Fruit fly (Drosophila melanogaster): ENCODE results near the gene Eig71Ec.

Eig71Ec gene

DNA sequence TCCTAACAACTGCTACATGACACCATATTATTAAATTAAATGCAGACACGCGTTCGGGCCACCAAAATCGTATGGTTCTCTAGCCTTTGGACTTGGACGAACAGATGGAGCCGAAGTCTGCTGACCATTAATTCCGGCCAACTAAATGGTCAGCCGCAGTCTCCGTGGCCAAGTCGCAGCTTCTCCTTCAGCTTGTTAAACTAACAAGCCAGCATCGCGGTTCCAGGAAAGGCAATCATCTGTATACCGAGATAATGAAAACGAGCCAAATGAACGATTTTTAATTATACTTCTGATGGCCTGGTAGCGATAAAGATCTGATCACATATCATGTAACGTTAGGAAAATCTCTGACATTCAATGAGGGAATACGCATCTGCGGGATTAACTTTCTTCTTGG, 17.9 kb upstream of the Eig71Ec start:
- TF ChIP-seq lola (GFP tag; optimal IDR thresholded peaks at IDR 0.05) (no peak), HLH106 (tag; optimal IDR thresholded peaks at IDR 0.05) (no peak), Sp1 (GFP tag; optimal IDR thresholded peaks at IDR 0.05) (no peak), Jra (GFP tag; optimal IDR thresholded peaks at IDR 0.05) (no peak), h (GFP tag; optimal IDR thresholded peaks at IDR 0.05) (no peak), Abd-B (GFP tag; optimal IDR thresholded peaks at IDR 0.05) (no peak), pan (optimal IDR thresholded peaks at IDR 0.05) (no peak), CG32264 (GFP tag; optimal IDR thresholded peaks at IDR 0.05) (no peak), fru (GFP tag; optimal IDR thresholded peaks at IDR 0.05) (no peak), N (GFP tag; optimal IDR thresholded peaks at IDR 0.05) (no peak), rgr (GFP tag; optimal IDR thresholded peaks at IDR 0.05) (no peak)

- TF ChIP-seq Rel (GFP tag; optimal IDR thresholded peaks at IDR 0.05) (no peak), Rel (tag; optimal IDR thresholded peaks at IDR 0.05) (no peak), dmrt93B (GFP tag; optimal IDR thresholded peaks at IDR 0.05) (no peak), CG9705 (GFP tag; optimal IDR thresholded peaks at IDR 0.05) (no peak), dsf (GFP tag; optimal IDR thresholded peaks at IDR 0.05; ENCODE audit: borderline replicate concordance) (no peak), OdsH (GFP tag; optimal IDR thresholded peaks at IDR 0.05) (no peak), fru (GFP tag; optimal IDR thresholded peaks at IDR 0.05) (no peak), lola (GFP tag; optimal IDR thresholded peaks at IDR 0.05) (no peak), sage (GFP tag; optimal IDR thresholded peaks at IDR 0.05) (no peak), ey (GFP tag; optimal IDR thresholded peaks at IDR 0.05) (no peak), dl (GFP tag; optimal IDR thresholded peaks at IDR 0.05; ENCODE audit: insufficient read depth in 1 of 2, partially characterized antibody in 2 of 2) (no peak), Jra (GFP tag; optimal IDR thresholded peaks at IDR 0.05) (no peak), Hnf4 (GFP tag; optimal IDR thresholded peaks at IDR 0.05) (no peak), Vsx2 (GFP tag; optimal IDR thresholded peaks at IDR 0.05; ENCODE audit: partially characterized antibody) (no peak), Hr83 (GFP tag; optimal IDR thresholded peaks at IDR 0.05; ENCODE audit: poor library complexity, severe bottlenecking) (no peak), usp (GFP tag; optimal IDR thresholded peaks at IDR 0.05) (no peak), woc (GFP tag; optimal IDR thresholded peaks at IDR 0.05) (no peak), CrebA (GFP tag; optimal IDR thresholded peaks at IDR 0.05; ENCODE audit: borderline replicate concordance) (no peak), psq (GFP tag; optimal IDR thresholded peaks at IDR 0.05) (no peak), Myc (optimal IDR thresholded peaks at IDR 0.05) (no peak), br (GFP tag; optimal IDR thresholded peaks at IDR 0.05) (no peak)
Observed at dm6 chr3L:15665741-15666140, 13.7 kb upstream of the Eig71Ec start.

- TF ChIP-seq N (GFP tag; optimal IDR thresholded peaks at IDR 0.05) (no peak), rgr (GFP tag; optimal IDR thresholded peaks at IDR 0.05) (no peak), OdsH (GFP tag; optimal IDR thresholded peaks at IDR 0.05) (no peak), sv (GFP tag; optimal IDR thresholded peaks at IDR 0.05) (no peak), psq (GFP tag; optimal IDR thresholded peaks at IDR 0.05) (no peak), Dfd (GFP tag; optimal IDR thresholded peaks at IDR 0.05) (no peak), dsf (GFP tag; optimal IDR thresholded peaks at IDR 0.05; ENCODE audit: borderline replicate concordance) (no peak), CG32264 (GFP tag; optimal IDR thresholded peaks at IDR 0.05) (no peak), Rel (GFP tag; optimal IDR thresholded peaks at IDR 0.05) (no peak), Rel (tag; optimal IDR thresholded peaks at IDR 0.05) (no peak), brk (GFP tag; optimal IDR thresholded peaks at IDR 0.05) (no peak)
Observed at dm6 chr3L:15664199-15664794, 12.2 kb upstream of the Eig71Ec start.

dm6 chr3L:15662510-15662909, 10.5 kb upstream of the Eig71Ec start:
- TF ChIP-seq Mio (GFP tag; optimal IDR thresholded peaks at IDR 0.05) (no peak), Jra (GFP tag; optimal IDR thresholded peaks at IDR 0.05) (no peak), Sp1 (GFP tag; optimal IDR thresholded peaks at IDR 0.05) (no peak), h (GFP tag; optimal IDR thresholded peaks at IDR 0.05) (no peak), ey (GFP tag; optimal IDR thresholded peaks at IDR 0.05) (no peak), psq (GFP tag; optimal IDR thresholded peaks at IDR 0.05) (no peak), sv (GFP tag; optimal IDR thresholded peaks at IDR 0.05) (no peak), dl (GFP tag; optimal IDR thresholded peaks at IDR 0.05; ENCODE audit: insufficient read depth in 1 of 2, partially characterized antibody in 2 of 2) (no peak), br (GFP tag; optimal IDR thresholded peaks at IDR 0.05) (no peak), CG9705 (GFP tag; optimal IDR thresholded peaks at IDR 0.05) (no peak), sage (GFP tag; optimal IDR thresholded peaks at IDR 0.05) (no peak), N (GFP tag; optimal IDR thresholded peaks at IDR 0.05) (no peak), woc (GFP tag; optimal IDR thresholded peaks at IDR 0.05) (no peak), Myc (optimal IDR thresholded peaks at IDR 0.05) (no peak), HLH106 (tag; optimal IDR thresholded peaks at IDR 0.05) (no peak), lola (GFP tag; optimal IDR thresholded peaks at IDR 0.05) (no peak), usp (GFP tag; optimal IDR thresholded peaks at IDR 0.05) (no peak), OdsH (GFP tag; optimal IDR thresholded peaks at IDR 0.05) (no peak), foxo (GFP tag; optimal IDR thresholded peaks at IDR 0.05) (no peak)

Data from whole organism, wandering third instar larva.